Fruit fly (Drosophila melanogaster) whole organism, embryonic: ENCODE measurements around the gene Cul5.

Experiments used
- CG10565 ChIP-seq: fragments of 200-800 bp; sonication (Bioruptor generic); optimal IDR thresholded peaks from 3 replicates; lab custom pipeline; 2016; ENCODE audit warnings: missing biosample characterization, mild to moderate bottlenecking, missing genetic modification characterization
- CG12155 ChIP-seq: fragments of 200-800 bp; sonication (Bioruptor generic); optimal IDR thresholded peaks from 3 replicates; lab custom pipeline; 2016; ENCODE audit warnings: missing biosample characterization, missing genetic modification characterization
- CG12219 ChIP-seq: fragments of 200-800 bp; sonication (Bioruptor generic); optimal IDR thresholded peaks from 3 replicates; lab custom pipeline; 2018; ENCODE audit warnings: missing biosample characterization, mild to moderate bottlenecking, missing genetic modification characterization
- CG1233 ChIP-seq: fragments of 200-800 bp; sonication (Bioruptor generic); optimal IDR thresholded peaks from 4 replicates; lab custom pipeline; 2018; ENCODE audit warnings: missing biosample characterization, mild to moderate bottlenecking, missing genetic modification characterization
- CG12769 ChIP-seq: fragments of 200-800 bp; sonication (Bioruptor generic); optimal IDR thresholded peaks from 2 replicates; lab custom pipeline; 2019; ENCODE audit warnings: missing biosample characterization, mild to moderate bottlenecking, missing genetic modification characterization, moderate library complexity
- CG12942 ChIP-seq: fragments of 200-800 bp; sonication (Bioruptor generic); optimal IDR thresholded peaks from 3 replicates; lab custom pipeline; 2016; ENCODE audit warnings: missing biosample characterization, missing genetic modification characterization
- CG15269 ChIP-seq: fragments of 200-800 bp; sonication (Bioruptor generic); optimal IDR thresholded peaks from 2 replicates; lab custom pipeline; 2018; ENCODE audit warnings: missing biosample characterization, mild to moderate bottlenecking, missing genetic modification characterization, moderate library complexity
- CG15696 ChIP-seq: fragments of 200-800 bp; sonication (Bioruptor generic); optimal IDR thresholded peaks from 2 replicates; lab custom pipeline; 2019; ENCODE audit warnings: missing biosample characterization, mild to moderate bottlenecking, missing genetic modification characterization, moderate library complexity
- CG1603 ChIP-seq: fragments of 200-800 bp; sonication (Bioruptor generic); optimal IDR thresholded peaks from 2 replicates; lab custom pipeline; 2019; ENCODE audit warnings: missing biosample characterization, mild to moderate bottlenecking, missing genetic modification characterization, moderate library complexity
- CG1647 ChIP-seq: fragments of 200-800 bp; sonication (Bioruptor generic); optimal IDR thresholded peaks from 3 replicates; lab custom pipeline; 2016; ENCODE audit warnings: missing biosample characterization, missing genetic modification characterization
- CG17359 ChIP-seq: fragments of 200-800 bp; sonication (Bioruptor generic); optimal IDR thresholded peaks from 3 replicates; lab custom pipeline; 2018; ENCODE audit warnings: missing biosample characterization, mild to moderate bottlenecking, missing genetic modification characterization, moderate library complexity
- CG17385 ChIP-seq: fragments of 200-800 bp; sonication (Bioruptor generic); optimal IDR thresholded peaks from 3 replicates; lab custom pipeline; 2018; ENCODE audit warnings: missing biosample characterization, mild to moderate bottlenecking, missing genetic modification characterization
- CG18011 ChIP-seq: fragments of 200-800 bp; sonication (Bioruptor generic); optimal IDR thresholded peaks from 2 replicates; lab custom pipeline; 2017; ENCODE audit warnings: missing biosample characterization, missing genetic modification characterization, mild to moderate bottlenecking, moderate library complexity, missing genotype
- CG18764 ChIP-seq: fragments of 200-800 bp; sonication (Bioruptor generic); optimal IDR thresholded peaks from 3 replicates; lab custom pipeline; 2016; ENCODE audit warnings: missing biosample characterization, missing genetic modification characterization
- CG2116 ChIP-seq: fragments of 200-800 bp; sonication (Bioruptor generic); optimal IDR thresholded peaks from 3 replicates; lab custom pipeline; 2018; ENCODE audit warnings: missing biosample characterization, mild to moderate bottlenecking, missing genetic modification characterization
- CG30431 ChIP-seq: fragments of 200-800 bp; sonication (Bioruptor generic); optimal IDR thresholded peaks from 2 replicates; lab custom pipeline; 2017; ENCODE audit warnings: missing biosample characterization, missing genetic modification characterization
- CG33213 ChIP-seq: fragments of 200-800 bp; sonication (Bioruptor generic); optimal IDR thresholded peaks from 3 replicates; lab custom pipeline; 2016; ENCODE audit warnings: missing biosample characterization, missing genetic modification characterization
- CG34224 ChIP-seq: fragments of 200-800 bp; sonication (Bioruptor generic); IDR thresholded peaks from 3 replicates; pipeline ENCODE4 v1.3.6; 2022; ENCODE audit warnings: missing biosample characterization, missing genetic modification characterization; ENCODE audit not compliant: partially characterized antibody
- CG34376 ChIP-seq: fragments of 200-800 bp; sonication (Bioruptor generic); optimal IDR thresholded peaks from 2 replicates; lab custom pipeline; 2018; ENCODE audit warnings: missing biosample characterization, mild to moderate bottlenecking, missing genetic modification characterization
- CG42726 ChIP-seq: fragments of 200-800 bp; sonication (Bioruptor generic); IDR thresholded peaks from 2 replicates; pipeline ENCODE4 v1.3.6; 2022; ENCODE audit warnings: missing biosample characterization, missing genetic modification characterization; ENCODE audit not compliant: partially characterized antibody
- CG4424 ChIP-seq: fragments of 200-800 bp; sonication (Bioruptor generic); optimal IDR thresholded peaks from 3 replicates; lab custom pipeline; 2016; ENCODE audit warnings: missing biosample characterization, missing genetic modification characterization
- CG4820 ChIP-seq: fragments of 200-800 bp; sonication (Bioruptor generic); optimal IDR thresholded peaks from 3 replicates; lab custom pipeline; 2016; ENCODE audit warnings: missing biosample characterization, missing genetic modification characterization
- CG7786 ChIP-seq: fragments of 200-800 bp; sonication (Bioruptor generic); optimal IDR thresholded peaks from 2 replicates; lab custom pipeline; 2016; ENCODE audit warnings: missing biosample characterization, missing genetic modification characterization
- CG9215 ChIP-seq: fragments of 200-800 bp; sonication (Bioruptor generic); IDR thresholded peaks from 2 replicates; pipeline ENCODE4 v1.3.6; 2022; ENCODE audit warnings: missing biosample characterization, missing genetic modification characterization
- Chrac-16 ChIP-seq: fragments of 200-800 bp; sonication (Bioruptor generic); optimal IDR thresholded peaks from 3 replicates; lab custom pipeline; 2016; ENCODE audit warnings: missing biosample characterization, missing genetic modification characterization
- D ChIP-seq, 2 experiments: fragments of 200-800 bp in 1 of 2; fragments of >200 bp in 1 of 2; sonication (Bioruptor generic) in 1 of 2; optimal IDR thresholded peaks; 2 replicates in 1 of 2; 3 replicates in 1 of 2; lab custom pipeline; 2017; ENCODE audit warnings: mild to moderate bottlenecking in 1 of 2, missing biosample characterization in 1 of 2, missing genetic modification characterization in 1 of 2, missing genetic modification reagents in 1 of 2
- Dek ChIP-seq: fragments of 200-800 bp; sonication (Bioruptor generic); optimal IDR thresholded peaks from 3 replicates; lab custom pipeline; 2019; ENCODE audit warnings: missing biosample characterization, mild to moderate bottlenecking, missing genetic modification characterization, moderate library complexity
- Fer2 ChIP-seq: fragments of 200-800 bp; sonication (Bioruptor generic); optimal IDR thresholded peaks from 2 replicates; lab custom pipeline; 2018; ENCODE audit warnings: missing biosample characterization, mild to moderate bottlenecking, missing genetic modification characterization, moderate library complexity
- Oli ChIP-seq: fragments of 200-800 bp; sonication (Bioruptor generic); optimal IDR thresholded peaks from 2 replicates; lab custom pipeline; 2018; ENCODE audit warnings: missing biosample characterization, mild to moderate bottlenecking, missing genetic modification characterization, moderate library complexity
- Ptx1 ChIP-seq: fragments of 200-800 bp; sonication (Bioruptor generic); IDR thresholded peaks from 2 replicates; pipeline ENCODE4 v1.3.6; 2022; ENCODE audit warnings: missing biosample characterization, missing genetic modification characterization
- Six4 ChIP-seq: fragments of 200-800 bp; sonication (Bioruptor generic); optimal IDR thresholded peaks from 2 replicates; lab custom pipeline; 2016; ENCODE audit warnings: missing biosample characterization, missing genetic modification characterization
- TFAM ChIP-seq: fragments of 200-800 bp; sonication (Bioruptor generic); optimal IDR thresholded peaks from 2 replicates; lab custom pipeline; 2017; ENCODE audit warnings: missing biosample characterization, missing genetic modification characterization, inconsistent platforms
- Usf ChIP-seq: fragments of 200-800 bp; sonication (Bioruptor generic); optimal IDR thresholded peaks from 2 replicates; lab custom pipeline; 2017; ENCODE audit warnings: missing genotype, missing biosample characterization, missing genetic modification characterization
- caup ChIP-seq: fragments of 200-800 bp; sonication (Bioruptor generic); optimal IDR thresholded peaks from 3 replicates; lab custom pipeline; 2017; ENCODE audit warnings: missing biosample characterization, mild to moderate bottlenecking, missing genetic modification characterization, moderate library complexity; ENCODE audit not compliant: severe bottlenecking
- da ChIP-seq: fragments of 200-800 bp; sonication (Bioruptor generic); optimal IDR thresholded peaks from 2 replicates; lab custom pipeline; 2016; ENCODE audit warnings: missing biosample characterization, missing genetic modification characterization
- fd102C ChIP-seq: fragments of 200-800 bp; sonication (Bioruptor generic); optimal IDR thresholded peaks from 2 replicates; lab custom pipeline; 2018; ENCODE audit warnings: missing biosample characterization, mild to moderate bottlenecking, missing genetic modification characterization, moderate library complexity
- gcm2 ChIP-seq: fragments of 200-800 bp; sonication (Bioruptor generic); optimal IDR thresholded peaks from 2 replicates; lab custom pipeline; 2016; ENCODE audit warnings: missing biosample characterization, missing genetic modification characterization
- gsb-n ChIP-seq: fragments of 200-800 bp; sonication (Bioruptor generic); optimal IDR thresholded peaks from 3 replicates; lab custom pipeline; 2018; ENCODE audit warnings: missing biosample characterization, mild to moderate bottlenecking, missing genetic modification characterization
- insv ChIP-seq, 2 experiments: fragments of 200-800 bp; sonication (Bioruptor generic); optimal IDR thresholded peaks; 3 replicates each; lab custom pipeline; 2016 to 2018; ENCODE audit warnings: missing biosample characterization in 2 of 2, missing genetic modification characterization in 2 of 2
- inv ChIP-seq: fragments of 200-800 bp; sonication (Bioruptor generic); IDR thresholded peaks from 2 replicates; pipeline ENCODE4 v1.3.6; 2022; ENCODE audit warnings: missing biosample characterization, missing genetic modification characterization; ENCODE audit not compliant: partially characterized antibody
- knrl ChIP-seq: fragments of 200-800 bp; sonication (Bioruptor generic); IDR thresholded peaks from 3 replicates; pipeline ENCODE4 v1.3.6; 2022; ENCODE audit warnings: missing biosample characterization, missing genetic modification characterization; ENCODE audit not compliant: partially characterized antibody
- org-1 ChIP-seq: fragments of 200-800 bp; sonication (Bioruptor generic); optimal IDR thresholded peaks from 2 replicates; lab custom pipeline; 2017; ENCODE audit warnings: missing biosample characterization, missing genetic modification characterization
- pzg ChIP-seq: fragments of 200-800 bp; sonication (Bioruptor generic); optimal IDR thresholded peaks from 3 replicates; lab custom pipeline; 2018; ENCODE audit warnings: missing biosample characterization, mild to moderate bottlenecking, missing genetic modification characterization, moderate library complexity
- sqz ChIP-seq: fragments of 200-800 bp; sonication (Bioruptor generic); optimal IDR thresholded peaks from 3 replicates; lab custom pipeline; 2018; ENCODE audit warnings: missing biosample characterization, mild to moderate bottlenecking, missing genetic modification characterization
- tap ChIP-seq: fragments of 200-800 bp; optimal IDR thresholded peaks from 3 replicates; lab custom pipeline; 2019; ENCODE audit warnings: missing biosample characterization, mild to moderate bottlenecking, missing genetic modification characterization, moderate library complexity
- tgo ChIP-seq: fragments of 200-800 bp; sonication (Bioruptor generic); IDR thresholded peaks from 3 replicates; pipeline ENCODE4 v1.3.6; 2022; ENCODE audit warnings: missing biosample characterization, missing genetic modification characterization
- trem ChIP-seq: fragments of 200-800 bp; optimal IDR thresholded peaks from 3 replicates; lab custom pipeline; 2019; ENCODE audit warnings: missing biosample characterization, mild to moderate bottlenecking, missing genetic modification characterization, moderate library complexity
- tup ChIP-seq: fragments of 200-800 bp; sonication (Bioruptor generic); optimal IDR thresholded peaks from 2 replicates; lab custom pipeline; 2016; ENCODE audit warnings: missing biosample characterization, mild to moderate bottlenecking, missing genetic modification characterization, moderate library complexity

The Cul5 gene

DNA sequence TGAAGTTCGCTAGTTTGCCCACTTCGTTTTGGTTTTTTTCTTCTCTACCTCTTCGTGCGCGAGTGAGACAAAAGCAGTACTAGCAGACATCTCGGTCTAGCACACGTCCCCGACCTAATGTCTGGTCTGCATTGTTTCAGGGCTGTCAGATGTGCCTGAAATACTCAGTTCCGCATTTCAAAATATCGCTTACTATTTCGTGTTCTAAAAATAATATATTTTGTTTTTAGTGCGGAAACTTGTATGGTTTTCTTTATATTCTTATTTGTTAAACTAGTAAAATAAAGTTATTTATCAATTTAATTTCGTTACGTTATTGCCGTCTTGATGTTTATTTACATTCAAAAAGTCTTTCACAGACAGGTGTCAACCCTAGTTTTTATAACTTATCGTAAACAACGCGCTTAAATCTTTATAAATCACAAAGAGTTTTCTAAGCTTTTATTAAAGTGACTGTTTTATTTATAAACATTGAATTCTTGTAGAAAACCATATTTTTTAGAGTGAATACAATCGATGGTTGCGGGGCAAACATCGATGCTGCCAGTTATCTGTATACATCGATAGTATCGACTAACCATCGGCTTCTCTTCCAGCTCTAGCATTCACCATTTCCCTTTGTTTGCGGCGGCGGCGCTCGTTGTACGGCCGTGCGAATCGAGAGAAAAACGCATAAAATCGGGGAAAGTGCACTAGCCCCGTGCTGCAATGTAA, 589 bp upstream of the Cul5 start (continued):
- TF ChIP-seq CG17359 (tag; lab: Kevin White, UChicago) (peak; percentile 75), TFAM (no peak), sqz (peak; percentile 41), insv (GFP tag; optimal IDR thresholded peaks at IDR 0.05; lab: Kevin White, UChicago) (peak in 1 of 2 experiments; percentile 37), CG1647 (GFP tag; lab: Kevin White, UChicago) (no peak), CG12942 (GFP tag; lab: Kevin White, UChicago) (peak; percentile 10), D (optimal IDR thresholded peaks at IDR 0.05; lab: Kevin White, UChicago) (no peak), D (GFP tag; optimal IDR thresholded peaks at IDR 0.05; lab: Kevin White, UChicago) (peak; percentile 55), gsb-n (tag; lab: Kevin White, UChicago) (peak; percentile 57), CG34376 (GFP tag; lab: Kevin White, UChicago) (no peak), CG1233 (GFP tag; lab: Kevin White, UChicago) (peak; percentile 73), CG7786 (GFP tag; lab: Kevin White, UChicago) (peak; percentile 16), CG12769 (tag; lab: Kevin White, UChicago) (peak; percentile 61), CG12155 (GFP tag; lab: Kevin White, UChicago) (peak; percentile 59), CG4424 (GFP tag; lab: Kevin White, UChicago) (peak; percentile 56), trem (tag; lab: Kevin White, UChicago) (peak; percentile 33), CG18764 (GFP tag; lab: Kevin White, UChicago) (no peak), caup (GFP tag; lab: Kevin White, UChicago) (peak; percentile 56), tgo (GFP tag; lab: Robert Waterston, UW) (no peak), CG15269 (tag; lab: Kevin White, UChicago) (peak; percentile 87), gcm2 (GFP tag; lab: Kevin White, UChicago) (no peak), CG18011 (GFP tag; lab: Kevin White, UChicago) (peak; percentile 25), Oli (tag; lab: Kevin White, UChicago) (peak; percentile 76), CG1603 (tag; lab: Kevin White, UChicago) (peak; percentile 64), CG15696 (tag; lab: Kevin White, UChicago) (peak; percentile 77), tup (GFP tag; lab: Kevin White, UChicago) (peak; percentile 3), CG33213 (GFP tag; lab: Kevin White, UChicago) (peak; percentile 35), Dek (tag; lab: Kevin White, UChicago) (peak; percentile 76), CG2116 (GFP tag; lab: Kevin White, UChicago) (peak; percentile 78), pzg (GFP tag; lab: Kevin White, UChicago) (peak; percentile 58), CG9215 (GFP tag; lab: Robert Waterston, UW) (no peak), CG34224 (GFP tag; lab: Robert Waterston, UW) (no peak), CG30431 (GFP tag; lab: Kevin White, UChicago) (peak; percentile 13), Six4 (GFP tag; lab: Kevin White, UChicago) (peak; percentile 39), Fer2 (tag; lab: Kevin White, UChicago) (peak; percentile 81), da (GFP tag; lab: Kevin White, UChicago) (peak; percentile 41), CG4820 (GFP tag; lab: Kevin White, UChicago) (peak; percentile 49), CG12219 (peak; percentile 34), fd102C (GFP tag; lab: Kevin White, UChicago) (no peak), tap (tag; lab: Kevin White, UChicago) (peak; percentile 65), Usf (GFP tag; lab: Kevin White, UChicago) (peak; percentile 31), Ptx1 (no peak), Chrac-16 (GFP tag; lab: Kevin White, UChicago) (peak; percentile 62), org-1 (peak; percentile 49), CG17385 (GFP tag; lab: Kevin White, UChicago) (peak; percentile 74), knrl (GFP tag; lab: Robert Waterston, UW) (no peak), CG10565 (GFP tag; lab: Kevin White, UChicago) (no peak), CG42726 (GFP tag; lab: Robert Waterston, UW) (no peak), inv (GFP tag; lab: Robert Waterston, UW) (no peak)
